Fruit fly (Drosophila melanogaster) whole organism, embryonic: Measurements from ENCODE around the gene Bsg.

Source experiments
- Blimp-1 ChIP-seq: fragments of 200-800 bp; sonication (Bioruptor generic); optimal IDR thresholded peaks from 3 replicates; lab custom pipeline; 2018; ENCODE audit warnings: missing biosample characterization, missing genetic modification characterization, mild to moderate bottlenecking, moderate library complexity, missing genetic modification reagents
- BtbVII ChIP-seq: fragments of 200-800 bp; sonication (Bioruptor generic); optimal IDR thresholded peaks from 3 replicates; lab custom pipeline; 2017; ENCODE audit warnings: missing biosample characterization, mild to moderate bottlenecking, missing genetic modification characterization
- CG11560 ChIP-seq: fragments of 200-800 bp; sonication (Bioruptor generic); IDR thresholded peaks from 3 replicates; pipeline ENCODE4 v1.3.6; 2022; ENCODE audit warnings: missing biosample characterization, missing genetic modification characterization
- CG14710 ChIP-seq: fragments of 200-800 bp; sonication (Bioruptor generic); optimal IDR thresholded peaks from 3 replicates; lab custom pipeline; 2019; ENCODE audit warnings: missing biosample characterization, mild to moderate bottlenecking, missing genetic modification characterization, moderate library complexity
- CG15011 ChIP-seq: fragments of 200-800 bp; sonication (Bioruptor generic); optimal IDR thresholded peaks from 3 replicates; lab custom pipeline; 2018; ENCODE audit warnings: missing biosample characterization, mild to moderate bottlenecking, missing genetic modification characterization
- CG15073 ChIP-seq: fragments of 200-800 bp; sonication (Bioruptor generic); optimal IDR thresholded peaks from 2 replicates; lab custom pipeline; 2016; ENCODE audit warnings: missing biosample characterization, missing genetic modification characterization
- CG17829 ChIP-seq: fragments of 200-800 bp; optimal IDR thresholded peaks from 2 replicates; lab custom pipeline; 2019; ENCODE audit warnings: missing biosample characterization, mild to moderate bottlenecking, missing genetic modification characterization, moderate library complexity
- CG3065 ChIP-seq: fragments of 200-800 bp; sonication (Bioruptor generic); optimal IDR thresholded peaks from 2 replicates; lab custom pipeline; 2016; ENCODE audit warnings: missing biosample characterization, missing genetic modification characterization
- CG31388 ChIP-seq: fragments of 200-800 bp; sonication (Bioruptor generic); optimal IDR thresholded peaks from 2 replicates; lab custom pipeline; 2016; ENCODE audit warnings: missing biosample characterization, missing genetic modification characterization
- CG34422 ChIP-seq: fragments of 200-800 bp; sonication (Bioruptor generic); IDR thresholded peaks from 3 replicates; pipeline ENCODE4 v1.3.6; 2022; ENCODE audit warnings: missing biosample characterization, missing genetic modification characterization
- CG4282 ChIP-seq: fragments of 200-800 bp; sonication (Bioruptor generic); optimal IDR thresholded peaks from 2 replicates; lab custom pipeline; 2016; ENCODE audit warnings: missing biosample characterization, missing genetic modification characterization
- CG43689 ChIP-seq: fragments of 200-800 bp; sonication (Bioruptor generic); IDR thresholded peaks from 2 replicates; pipeline ENCODE4 v1.3.6; 2022; ENCODE audit warnings: missing biosample characterization, missing genetic modification characterization
- CG4707 ChIP-seq: fragments of 200-800 bp; sonication (Bioruptor generic); optimal IDR thresholded peaks from 2 replicates; lab custom pipeline; 2018; ENCODE audit warnings: missing biosample characterization, mild to moderate bottlenecking, missing genetic modification characterization, moderate library complexity
- CG9932 ChIP-seq: fragments of 200-800 bp; sonication (Bioruptor generic); IDR thresholded peaks from 2 replicates; pipeline ENCODE4 v1.3.6; 2022; ENCODE audit warnings: missing biosample characterization, missing genetic modification characterization
- CoRest ChIP-seq: fragments of 200-800 bp; sonication (Bioruptor generic); optimal IDR thresholded peaks from 3 replicates; lab custom pipeline; 2018; ENCODE audit warnings: missing biosample characterization, mild to moderate bottlenecking, missing genetic modification characterization, moderate library complexity
- Dip3 ChIP-seq: fragments of 200-800 bp; sonication (Bioruptor generic); optimal IDR thresholded peaks from 3 replicates; lab custom pipeline; 2016; ENCODE audit warnings: missing biosample characterization, missing genetic modification characterization
- Fer2 ChIP-seq: fragments of 200-800 bp; sonication (Bioruptor generic); optimal IDR thresholded peaks from 2 replicates; lab custom pipeline; 2018; ENCODE audit warnings: missing biosample characterization, mild to moderate bottlenecking, missing genetic modification characterization, moderate library complexity
- H15 ChIP-seq: fragments of 200-800 bp; sonication (Bioruptor generic); IDR thresholded peaks from 3 replicates; pipeline ENCODE4 v1.3.6; 2022; ENCODE audit warnings: missing biosample characterization, missing genetic modification characterization
- HLH4C ChIP-seq: fragments of 200-800 bp; sonication (Bioruptor generic); IDR thresholded peaks from 3 replicates; pipeline ENCODE4 v1.3.6; 2022; ENCODE audit warnings: missing biosample characterization, missing genetic modification characterization; ENCODE audit not compliant: partially characterized antibody
- Hand ChIP-seq: fragments of 200-800 bp; sonication (Bioruptor generic); optimal IDR thresholded peaks from 2 replicates; lab custom pipeline; 2017; ENCODE audit warnings: mild to moderate bottlenecking, missing biosample characterization, missing genetic modification reagents, missing genetic modification characterization
- Hmr ChIP-seq: fragments of 200-800 bp; sonication (Bioruptor generic); optimal IDR thresholded peaks from 3 replicates; lab custom pipeline; 2017; ENCODE audit warnings: mild to moderate bottlenecking, missing biosample characterization, missing genetic modification reagents, missing genetic modification characterization
- Hr51 ChIP-seq, 2 experiments: fragments of 200-800 bp; sonication (Bioruptor generic); optimal IDR thresholded peaks; 2 replicates in 1 of 2; 3 replicates in 1 of 2; lab custom pipeline; 2016 to 2018; ENCODE audit warnings: missing biosample characterization in 2 of 2, missing genetic modification characterization in 2 of 2, mild to moderate bottlenecking in 1 of 2, moderate library complexity in 1 of 2
- Sox102F ChIP-seq: fragments of 200-800 bp; sonication (Bioruptor generic); optimal IDR thresholded peaks from 2 replicates; lab custom pipeline; 2018; ENCODE audit warnings: missing biosample characterization, mild to moderate bottlenecking, missing genetic modification characterization, moderate library complexity
- Trl ChIP-seq, 3 experiments: fragments of >200 bp in 2 of 3; fragments of 200-800 bp in 1 of 3; sonication (Bioruptor generic) in 1 of 3; optimal IDR thresholded peaks; 2 replicates in 1 of 3; 3 replicates in 2 of 3; lab custom pipeline; 2016 to 2017; ENCODE audit warnings: missing biosample characterization in 1 of 3, missing genetic modification characterization in 1 of 3
- caup ChIP-seq: fragments of 200-800 bp; sonication (Bioruptor generic); optimal IDR thresholded peaks from 3 replicates; lab custom pipeline; 2017; ENCODE audit warnings: missing biosample characterization, mild to moderate bottlenecking, missing genetic modification characterization, moderate library complexity; ENCODE audit not compliant: severe bottlenecking
- corto ChIP-seq: fragments of 200-800 bp; sonication (Bioruptor generic); optimal IDR thresholded peaks from 2 replicates; lab custom pipeline; 2016; ENCODE audit warnings: missing biosample characterization, mild to moderate bottlenecking, missing genetic modification characterization, moderate library complexity
- crol ChIP-seq: fragments of 200-800 bp; sonication (Bioruptor generic); IDR thresholded peaks from 2 replicates; pipeline ENCODE4 v1.3.6; 2022; ENCODE audit warnings: missing biosample characterization, missing genetic modification characterization
- da ChIP-seq: fragments of 200-800 bp; sonication (Bioruptor generic); optimal IDR thresholded peaks from 2 replicates; lab custom pipeline; 2016; ENCODE audit warnings: missing biosample characterization, missing genetic modification characterization
- esg ChIP-seq: fragments of 200-800 bp; sonication (Bioruptor generic); conservative IDR thresholded peaks from 2 replicates; pipeline ENCODE4 v1.3.6; 2022; ENCODE audit warnings: missing biosample characterization, missing genetic modification characterization
- fu2 ChIP-seq: fragments of 200-800 bp; sonication (Bioruptor generic); optimal IDR thresholded peaks from 2 replicates; lab custom pipeline; 2016; ENCODE audit warnings: missing biosample characterization, missing genetic modification characterization
- grau ChIP-seq: fragments of 200-800 bp; optimal IDR thresholded peaks from 3 replicates; lab custom pipeline; 2019; ENCODE audit warnings: missing biosample characterization, mild to moderate bottlenecking, missing genetic modification characterization, moderate library complexity
- gt ChIP-seq: fragments of 200-800 bp; sonication (Bioruptor generic); IDR thresholded peaks from 2 replicates; pipeline ENCODE4 v1.3.6; 2022; ENCODE audit warnings: missing biosample characterization, missing genetic modification characterization
- hb ChIP-seq: fragments of 200-800 bp; sonication (Bioruptor generic); IDR thresholded peaks from 3 replicates; pipeline ENCODE4 v1.3.6; 2022; ENCODE audit warnings: missing biosample characterization, missing genetic modification characterization; ENCODE audit not compliant: partially characterized antibody
- hkb ChIP-seq, 2 experiments: fragments of 200-800 bp in 1 of 2; fragments of >200 bp in 1 of 2; sonication (Bioruptor generic) in 1 of 2; IDR thresholded peaks in 1 of 2; optimal IDR thresholded peaks in 1 of 2; 2 replicates each; pipeline versions ENCODE4 v1.3.6 to Lab custom; 2017 to 2022; ENCODE audit warnings: missing biosample characterization in 1 of 2, missing genetic modification characterization in 1 of 2
- hth ChIP-seq: fragments of >200 bp; optimal IDR thresholded peaks from 2 replicates; lab custom pipeline; 2017; ENCODE audit warnings: inconsistent platforms
- ind ChIP-seq: fragments of 200-800 bp; sonication (Bioruptor generic); optimal IDR thresholded peaks from 3 replicates; lab custom pipeline; 2016; ENCODE audit warnings: missing biosample characterization, missing genetic modification characterization
- jigr1 ChIP-seq: fragments of 200-800 bp; sonication (Bioruptor generic); IDR thresholded peaks from 3 replicates; pipeline ENCODE4 v1.3.6; 2022; ENCODE audit warnings: missing biosample characterization, missing genetic modification characterization
- lola ChIP-seq, 3 experiments: fragments of >200 bp in 2 of 3; fragments of 200-800 bp in 1 of 3; sonication (Bioruptor generic) in 1 of 3; optimal IDR thresholded peaks; 2 replicates each; lab custom pipeline; 2017 to 2019; ENCODE audit warnings: missing biosample characterization in 3 of 3, missing genetic modification characterization in 3 of 3, mild to moderate bottlenecking in 1 of 3, moderate library complexity in 1 of 3
- odd ChIP-seq: fragments of 200-800 bp; sonication (Bioruptor generic); optimal IDR thresholded peaks from 2 replicates; lab custom pipeline; 2017; ENCODE audit warnings: missing biosample characterization, mild to moderate bottlenecking, missing genetic modification characterization
- pfk ChIP-seq: fragments of 200-800 bp; sonication (Bioruptor generic); optimal IDR thresholded peaks from 2 replicates; lab custom pipeline; 2018; ENCODE audit warnings: missing biosample characterization, mild to moderate bottlenecking, missing genetic modification characterization, moderate library complexity
- repo ChIP-seq: fragments of 200-800 bp; sonication (Bioruptor generic); optimal IDR thresholded peaks from 2 replicates; lab custom pipeline; 2016; ENCODE audit warnings: missing biosample characterization, missing genetic modification characterization
- schlank ChIP-seq: fragments of 200-800 bp; sonication (Bioruptor generic); optimal IDR thresholded peaks from 2 replicates; lab custom pipeline; 2018; ENCODE audit warnings: missing biosample characterization, mild to moderate bottlenecking, missing genetic modification characterization
- seq ChIP-seq: fragments of 200-800 bp; sonication (Bioruptor generic); IDR thresholded peaks from 2 replicates; pipeline ENCODE4 v1.3.6; 2022; ENCODE audit warnings: missing biosample characterization, missing genetic modification characterization
- so ChIP-seq: fragments of 200-800 bp; sonication (Bioruptor generic); IDR thresholded peaks from 3 replicates; pipeline ENCODE4 v1.3.6; 2022; ENCODE audit warnings: missing biosample characterization, missing genetic modification characterization
- sr ChIP-seq: fragments of 200-800 bp; sonication (Bioruptor generic); IDR thresholded peaks from 3 replicates; pipeline ENCODE4 v1.3.6; 2022; ENCODE audit warnings: missing biosample characterization, missing genetic modification characterization
- vfl ChIP-seq: fragments of 200-800 bp; sonication (Bioruptor generic); optimal IDR thresholded peaks from 2 replicates; lab custom pipeline; 2016; ENCODE audit warnings: missing biosample characterization, missing genetic modification characterization
- yki ChIP-seq: fragments of >200 bp; optimal IDR thresholded peaks from 3 replicates; lab custom pipeline; 2018
- z ChIP-seq: fragments of 200-800 bp; sonication (Bioruptor generic); IDR thresholded peaks from 3 replicates; pipeline ENCODE4 v1.3.6; 2022; ENCODE audit warnings: missing biosample characterization, missing genetic modification characterization

Bsg gene

dm6 chr2L:8084349-8085203, 1.4 kb downstream of the Bsg start (continued):
- no peak for TF ChIP-seq vfl (GFP tag; lab: Kevin White, UChicago)
- peak; percentile 36; the same call in 1 of the 2 replicates for TF ChIP-seq CG9932 (GFP tag; lab: Robert Waterston, UW)
- TF ChIP-seq lola (GFP tag; optimal IDR thresholded peaks at IDR 0.05; lab: Kevin White, UChicago) = no peak
- TF ChIP-seq CG43689 = no peak
- TF ChIP-seq Blimp-1 = no peak
- TF ChIP-seq hth (lab: Kevin White, UChicago) = no peak
- no peak for TF ChIP-seq Sox102F (GFP tag; lab: Kevin White, UChicago)
- TF ChIP-seq Hmr = no peak
- no peak for TF ChIP-seq so (GFP tag; lab: Robert Waterston, UW)
- TF ChIP-seq crol = peak; percentile 85
- no peak for TF ChIP-seq CG17829
- TF ChIP-seq ind (GFP tag; lab: Kevin White, UChicago) = no peak
- TF ChIP-seq Trl (optimal IDR thresholded peaks at IDR 0.05; lab: Kevin White, UChicago) = peak; percentile 57 to 63
- TF ChIP-seq Trl (GFP tag; optimal IDR thresholded peaks at IDR 0.05; lab: Kevin White, UChicago) = no peak
- no peak for TF ChIP-seq seq
- no peak for TF ChIP-seq gt
- TF ChIP-seq Hand = no peak
- TF ChIP-seq CG14710 (tag; lab: Kevin White, UChicago) = no peak
- TF ChIP-seq H15 = no peak
- TF ChIP-seq yki (lab: Kevin White, UChicago) = peak; percentile 34
- no peak for TF ChIP-seq HLH4C (GFP tag; lab: Robert Waterston, UW)
- TF ChIP-seq Hr51 (GFP tag; optimal IDR thresholded peaks at IDR 0.05; lab: Kevin White, UChicago) = no peak
- TF ChIP-seq corto (GFP tag; lab: Kevin White, UChicago) = no peak
- TF ChIP-seq hb (GFP tag; lab: Robert Waterston, UW) = no peak
- no peak for TF ChIP-seq esg (GFP tag; lab: Robert Waterston, UW)
- peak; percentile 76 for TF ChIP-seq CG4707 (GFP tag; lab: Kevin White, UChicago)
- TF ChIP-seq CoRest (tag; lab: Kevin White, UChicago) = no peak
- peak; percentile 17 for TF ChIP-seq schlank (tag; lab: Kevin White, UChicago)
- no peak for TF ChIP-seq odd (GFP tag; lab: Kevin White, UChicago)
- TF ChIP-seq BtbVII (GFP tag; lab: Kevin White, UChicago) = no peak
- TF ChIP-seq CG3065 = no peak
- TF ChIP-seq pfk = no peak
- no peak for TF ChIP-seq caup (GFP tag; lab: Kevin White, UChicago)
- TF ChIP-seq fu2 (GFP tag; lab: Kevin White, UChicago) = no peak
- no peak for TF ChIP-seq CG31388 (GFP tag; lab: Kevin White, UChicago)
- TF ChIP-seq Dip3 (GFP tag; lab: Kevin White, UChicago) = peak; percentile 22
- TF ChIP-seq hkb (optimal IDR thresholded peaks at IDR 0.05; lab: Kevin White, UChicago) = no peak
- no peak for TF ChIP-seq hkb (GFP tag; IDR thresholded peaks at IDR 0.05; lab: Robert Waterston, UW)
- TF ChIP-seq sr (GFP tag; lab: Robert Waterston, UW) = peak; percentile 41; the same call in 1 of the 3 replicates
- no peak for TF ChIP-seq jigr1 (GFP tag; lab: Robert Waterston, UW)
- TF ChIP-seq da (GFP tag; lab: Kevin White, UChicago) = no peak
- no peak for TF ChIP-seq CG15011 (GFP tag; lab: Kevin White, UChicago)
- no peak for TF ChIP-seq repo (GFP tag; lab: Kevin White, UChicago)
- TF ChIP-seq CG34422 (GFP tag; lab: Robert Waterston, UW) = peak; percentile 42; the same call in 1 of the 3 replicates
- 0 out of 3 replicates have a peak, but pooled peaks have one; percentile 31 for TF ChIP-seq z (GFP tag; lab: Robert Waterston, UW)
- peak; percentile 87 for TF ChIP-seq grau (tag; lab: Kevin White, UChicago)
- TF ChIP-seq CG4282 (GFP tag; lab: Kevin White, UChicago) = peak; percentile 49
- TF ChIP-seq Fer2 (tag; lab: Kevin White, UChicago) = no peak
- no peak for TF ChIP-seq CG15073 (GFP tag; lab: Kevin White, UChicago)
- no peak for TF ChIP-seq CG11560 (tag; lab: Robert Waterston, UW)
